Worm (Caenorhabditis elegans) whole organism, young adult: Measurements from ENCODE around the gene anmt-1.

Experiments
- B0035.1 ChIP-seq: sonication (generic microtip); optimal IDR thresholded peaks from 2 replicates; lab custom pipeline; 2016; ENCODE audit warnings: missing genetic modification characterization, mild to moderate bottlenecking, missing compliant biosample characterization, missing genotype, missing genetic modification reagents
- D2030.7 ChIP-seq: fragments of 200-800 bp; sonication (Bioruptor generic); IDR thresholded peaks from 2 replicates; pipeline ENCODE4 v1.3.6; 2022; ENCODE audit warnings: missing genetic modification reagents, missing genetic modification characterization, missing compliant biosample characterization
- F23B12.7 ChIP-seq: sonication (generic microtip); optimal IDR thresholded peaks from 2 replicates; lab custom pipeline; 2017; ENCODE audit warnings: missing genetic modification characterization, mild to moderate bottlenecking, missing compliant biosample characterization, antibody characterized with exemption, moderate library complexity; ENCODE audit not compliant: insufficient read depth
- F37B4.10 ChIP-seq: fragments of 200-800 bp; sonication (Bioruptor generic); IDR thresholded peaks from 2 replicates; pipeline ENCODE4 v1.3.6; 2022; ENCODE audit warnings: missing genetic modification characterization, missing compliant biosample characterization
- F57C9.4 ChIP-seq: sonication (generic microtip); optimal IDR thresholded peaks from 2 replicates; lab custom pipeline; 2017; ENCODE audit warnings: mild to moderate bottlenecking, missing genetic modification characterization, missing compliant biosample characterization
- T26A5.8 ChIP-seq: sonication (generic microtip); optimal IDR thresholded peaks from 2 replicates; lab custom pipeline; 2016; ENCODE audit warnings: missing genetic modification characterization, missing compliant biosample characterization
- Y53G8AR.9 ChIP-seq: fragments of 200-800 bp; sonication (Bioruptor generic); conservative IDR thresholded peaks from 2 replicates; pipeline ENCODE4 v1.3.6; 2022; ENCODE audit warnings: missing genetic modification reagents, missing genetic modification characterization, missing compliant biosample characterization
- ZK185.1 ChIP-seq: sonication (generic microtip); optimal IDR thresholded peaks from 2 replicates; lab custom pipeline; 2016; ENCODE audit warnings: mild to moderate bottlenecking, missing genetic modification characterization, missing compliant biosample characterization; ENCODE audit not compliant: poor library complexity, severe bottlenecking
- ama-1 ChIP-seq, 3 experiments: fragments of 150-350 bp in 1 of 3; sonication (generic microtip) in 2 of 3; optimal IDR thresholded peaks; 2 replicates each; lab custom pipeline; 2014 to 2018; ENCODE audit warnings: missing biosample characterization in 2 of 3, missing genetic modification characterization in 2 of 3, missing genetic modification reagents in 2 of 3
- attf-3 ChIP-seq: fragments of 200-800 bp; sonication (Bioruptor generic); conservative IDR thresholded peaks from 2 replicates; pipeline ENCODE4 v1.3.6; 2022; ENCODE audit warnings: missing genetic modification reagents, missing genetic modification characterization, missing compliant biosample characterization
- bed-1 ChIP-seq: fragments of 200-800 bp; sonication (Bioruptor generic); IDR thresholded peaks from 2 replicates; pipeline ENCODE4 v1.3.6; 2022; ENCODE audit warnings: missing genetic modification reagents, missing genetic modification characterization, missing compliant biosample characterization
- bed-2 ChIP-seq: fragments of 200-800 bp; sonication (Bioruptor generic); IDR thresholded peaks from 2 replicates; pipeline ENCODE4 v1.3.6; 2022; ENCODE audit warnings: missing genetic modification reagents, missing genetic modification characterization, missing compliant biosample characterization
- cebp-1 ChIP-seq, 2 experiments: fragments of 200-800 bp in 1 of 2; sonication (Bioruptor generic) in 1 of 2; sonication (generic microtip) in 1 of 2; IDR thresholded peaks in 1 of 2; optimal IDR thresholded peaks in 1 of 2; 2 replicates each; pipeline versions ENCODE4 v1.3.6 to Lab custom; 2017 to 2022; ENCODE audit warnings: missing compliant biosample characterization in 2 of 2, missing genetic modification characterization in 2 of 2, mild to moderate bottlenecking in 1 of 2, missing genetic modification reagents in 1 of 2, moderate library complexity in 1 of 2
- ceh-27 ChIP-seq: fragments of 200-800 bp; sonication (Bioruptor generic); optimal IDR thresholded peaks from 2 replicates; lab custom pipeline; 2018; ENCODE audit warnings: mild to moderate bottlenecking, missing genetic modification characterization, moderate library complexity, missing compliant biosample characterization
- ceh-79 ChIP-seq: sonication (generic microtip); optimal IDR thresholded peaks from 2 replicates; lab custom pipeline; 2017; ENCODE audit warnings: mild to moderate bottlenecking, missing genetic modification characterization, missing compliant biosample characterization
- ceh-91 ChIP-seq: fragments of 200-800 bp; sonication (Bioruptor generic); IDR thresholded peaks from 2 replicates; pipeline ENCODE4 v1.3.6; 2022; ENCODE audit warnings: missing genetic modification reagents, missing genetic modification characterization, missing compliant biosample characterization
- dpff-1 ChIP-seq: sonication (generic microtip); optimal IDR thresholded peaks from 2 replicates; lab custom pipeline; 2017; ENCODE audit warnings: mild to moderate bottlenecking, missing genetic modification characterization, missing compliant biosample characterization
- efl-1 ChIP-seq: fragments of 150-350 bp; optimal IDR thresholded peaks from 2 replicates; lab custom pipeline; 2014; ENCODE audit warnings: missing biosample characterization, missing genetic modification reagents, missing genetic modification characterization
- egl-44 ChIP-seq: fragments of 200-800 bp; sonication (Bioruptor generic); IDR thresholded peaks from 2 replicates; pipeline ENCODE4 v1.3.6; 2022; ENCODE audit warnings: missing genetic modification reagents, missing genetic modification characterization, missing compliant biosample characterization
- ets-4 ChIP-seq: fragments of 200-800 bp; sonication (Bioruptor generic); optimal IDR thresholded peaks from 2 replicates; lab custom pipeline; 2018; ENCODE audit warnings: mild to moderate bottlenecking, missing genetic modification characterization, missing compliant biosample characterization
- fkh-3 ChIP-seq: sonication (generic microtip); optimal IDR thresholded peaks from 2 replicates; lab custom pipeline; 2016; ENCODE audit warnings: mild to moderate bottlenecking, missing genetic modification characterization, missing compliant biosample characterization
- hlh-26 ChIP-seq: fragments of 200-800 bp; sonication (Bioruptor generic); conservative IDR thresholded peaks from 2 replicates; pipeline ENCODE4 v1.3.6; 2022; ENCODE audit warnings: missing genetic modification reagents, missing genetic modification characterization, missing compliant biosample characterization
- hrde-1 ChIP-seq: sonication (generic microtip); optimal IDR thresholded peaks from 2 replicates; lab custom pipeline; 2016; ENCODE audit warnings: missing genetic modification characterization, mild to moderate bottlenecking, missing compliant biosample characterization, moderate library complexity, missing genotype, missing genetic modification reagents, borderline replicate concordance
- lag-1 ChIP-seq: fragments of 200-800 bp; sonication (Bioruptor generic); IDR thresholded peaks from 2 replicates; pipeline ENCODE4 v1.3.6; 2022; ENCODE audit warnings: missing genetic modification reagents, missing genetic modification characterization, missing compliant biosample characterization
- let-607 ChIP-seq, 2 experiments: fragments of 200-800 bp in 1 of 2; sonication (Bioruptor generic) in 1 of 2; sonication (generic microtip) in 1 of 2; optimal IDR thresholded peaks; 2 replicates each; lab custom pipeline; 2016 to 2018; ENCODE audit warnings: mild to moderate bottlenecking in 2 of 2, missing compliant biosample characterization in 2 of 2, missing genetic modification characterization in 2 of 2, moderate library complexity in 2 of 2, missing genotype in 1 of 2
- lin-26 ChIP-seq: fragments of 200-800 bp; sonication (Bioruptor generic); IDR thresholded peaks from 2 replicates; pipeline ENCODE4 v1.3.6; 2022; ENCODE audit warnings: missing genetic modification reagents, missing genetic modification characterization, missing compliant biosample characterization
- lin-35 ChIP-seq, 3 experiments: fragments of 150-350 bp in 2 of 3; sonication (generic microtip) in 1 of 3; optimal IDR thresholded peaks; 2 replicates each; lab custom pipeline; 2014 to 2018; ENCODE audit warnings: missing biosample characterization in 3 of 3, missing genetic modification characterization in 3 of 3, missing genetic modification reagents in 3 of 3
- lin-40 ChIP-seq: sonication (generic microtip); optimal IDR thresholded peaks from 2 replicates; lab custom pipeline; 2016; ENCODE audit warnings: missing genetic modification characterization, mild to moderate bottlenecking, missing compliant biosample characterization, missing genotype, missing genetic modification reagents
- lin-54 ChIP-seq: fragments of 200-800 bp; sonication (Bioruptor generic); optimal IDR thresholded peaks from 2 replicates; lab custom pipeline; 2018; ENCODE audit warnings: mild to moderate bottlenecking, missing genetic modification characterization, missing compliant biosample characterization
- lsy-27 ChIP-seq: sonication (generic microtip); optimal IDR thresholded peaks from 2 replicates; lab custom pipeline; 2017; ENCODE audit warnings: missing genetic modification characterization, mild to moderate bottlenecking, missing compliant biosample characterization, antibody characterized with exemption, missing genotype, borderline replicate concordance; ENCODE audit not compliant: insufficient read depth
- madf-3 ChIP-seq: fragments of 200-800 bp; sonication (Bioruptor generic); IDR thresholded peaks from 2 replicates; pipeline ENCODE4 v1.3.6; 2022; ENCODE audit warnings: missing genetic modification reagents, missing genetic modification characterization, missing compliant biosample characterization
- madf-6 ChIP-seq: fragments of 200-800 bp; sonication (Bioruptor generic); IDR thresholded peaks from 2 replicates; pipeline ENCODE4 v1.3.6; 2022; ENCODE audit warnings: missing genetic modification reagents, missing genetic modification characterization, missing compliant biosample characterization
- nhr-179 ChIP-seq: sonication (generic microtip); optimal IDR thresholded peaks from 2 replicates; lab custom pipeline; 2016; ENCODE audit warnings: mild to moderate bottlenecking, missing genetic modification characterization, missing compliant biosample characterization
- pbrm-1 ChIP-seq: fragments of 200-800 bp; sonication (Bioruptor generic); IDR thresholded peaks from 2 replicates; pipeline ENCODE4 v1.3.6; 2022; ENCODE audit warnings: missing genetic modification reagents, missing genetic modification characterization, missing compliant biosample characterization
- rcor-1 ChIP-seq: fragments of 200-800 bp; sonication (Bioruptor generic); IDR thresholded peaks from 2 replicates; pipeline ENCODE4 v1.3.6; 2022; ENCODE audit warnings: missing genetic modification reagents, missing genetic modification characterization, missing compliant biosample characterization
- snpc-4 ChIP-seq, 5 experiments: fragments of 150-350 bp in 1 of 5; sonication (generic microtip) in 4 of 5; optimal IDR thresholded peaks; 2 replicates each; lab custom pipeline; 2014 to 2018; ENCODE audit warnings: missing genetic modification characterization in 5 of 5, missing biosample characterization in 3 of 5, antibody characterized with exemption in 2 of 5, mild to moderate bottlenecking in 2 of 5, missing compliant biosample characterization in 2 of 5, missing genotype in 2 of 5, moderate library complexity in 2 of 5, missing genetic modification reagents in 1 of 5
- tbx-9 ChIP-seq: sonication (generic microtip); optimal IDR thresholded peaks from 2 replicates; lab custom pipeline; 2016; ENCODE audit warnings: borderline replicate concordance, missing genetic modification characterization, inconsistent platforms, missing compliant biosample characterization
- tlf-1 ChIP-seq: fragments of 200-800 bp; sonication (Bioruptor generic); optimal IDR thresholded peaks from 2 replicates; lab custom pipeline; 2018; ENCODE audit warnings: mild to moderate bottlenecking, missing genetic modification characterization, missing compliant biosample characterization
- unc-130 ChIP-seq: sonication (generic microtip); optimal IDR thresholded peaks from 2 replicates; lab custom pipeline; 2016; ENCODE audit warnings: missing genetic modification reagents, missing genetic modification characterization, missing compliant biosample characterization
- unc-62 ChIP-seq: fragments of 150-350 bp; optimal IDR thresholded peaks from 2 replicates; lab custom pipeline; 2014; ENCODE audit warnings: missing biosample characterization, missing genetic modification reagents, missing genetic modification characterization
- ztf-18 ChIP-seq: sonication (generic microtip); optimal IDR thresholded peaks from 2 replicates; lab custom pipeline; 2016; ENCODE audit warnings: missing genotype, mild to moderate bottlenecking, missing genetic modification characterization, missing compliant biosample characterization

anmt-1 gene

ce11 chrIII:8683679-8684263, 837 bp upstream of the anmt-1 start, which contains the start of gene fli-1 (continued):
- no peak for TF ChIP-seq Y53G8AR.9 (GFP tag; lab: Robert Waterston, UW)
- no peak for TF ChIP-seq tbx-9 (tag; lab: Kevin White, UChicago)
- TF ChIP-seq madf-3 (GFP tag; lab: Robert Waterston, UW) = peak; percentile 37; the same call in 1 of the 2 replicates
- TF ChIP-seq nhr-179 (tag; lab: Kevin White, UChicago) = no peak
- no peak for TF ChIP-seq lin-40 (tag; lab: Kevin White, UChicago)
- TF ChIP-seq madf-6 (GFP tag; lab: Robert Waterston, UW) = peak; percentile 99
- TF ChIP-seq snpc-4 (GFP tag; optimal IDR thresholded peaks at IDR 0.05; lab: Kevin White, UChicago) = no peak
- peak in 1 of 4 experiments; percentile 21 for TF ChIP-seq snpc-4 (tag; optimal IDR thresholded peaks at IDR 0.05; lab: Kevin White, UChicago)
- peak; percentile 88 for TF ChIP-seq unc-130 (GFP tag; lab: Kevin White, UChicago)
- TF ChIP-seq bed-1 (GFP tag; lab: Robert Waterston, UW) = no peak
- no peak for TF ChIP-seq F37B4.10 (GFP tag; lab: Robert Waterston, UW)
- peak; percentile 76 for TF ChIP-seq ceh-91 (GFP tag; lab: Robert Waterston, UW)
- TF ChIP-seq ztf-18 (tag; lab: Kevin White, UChicago) = peak; percentile 48
- peak; percentile 73 for TF ChIP-seq D2030.7 (GFP tag; lab: Robert Waterston, UW)
- TF ChIP-seq hlh-26 = no peak
- TF ChIP-seq efl-1 (GFP tag; lab: Kevin White, UChicago) = peak; percentile 85
- no peak for TF ChIP-seq ets-4

ce11 chrIII:8685590-8686240, 1.1 kb downstream of the anmt-1 start:
- TF ChIP-seq lag-1 (no peak), ceh-27 (GFP tag; lab: Kevin White, UChicago) (no peak), fkh-3 (tag; lab: Kevin White, UChicago) (peak; percentile 40), lin-54 (GFP tag; lab: Kevin White, UChicago) (peak; percentile 11), rcor-1 (GFP tag; lab: Robert Waterston, UW) (no peak), ceh-79 (peak; percentile 9), ZK185.1 (tag; lab: Kevin White, UChicago) (peak; percentile 28), lsy-27 (no peak), unc-62 (no peak), let-607 (tag; optimal IDR thresholded peaks at IDR 0.05; lab: Kevin White, UChicago) (peak in 1 of 2 experiments; percentile 3), lin-35 (GFP tag; optimal IDR thresholded peaks at IDR 0.05; lab: Kevin White, UChicago) (no peak), dpff-1 (peak; percentile 64), F57C9.4 (tag; lab: Kevin White, UChicago) (peak; percentile 64), bed-2 (GFP tag; lab: Robert Waterston, UW) (no peak), F37B4.10 (GFP tag; lab: Robert Waterston, UW) (0 out of 2 replicates have a peak, but pooled peaks have one; percentile 65), cebp-1 (GFP tag; IDR thresholded peaks at IDR 0.05; lab: Robert Waterston, UW) (peak; percentile 42; the same call in 1 of the 2 replicates), cebp-1 (tag; optimal IDR thresholded peaks at IDR 0.05; lab: Kevin White, UChicago) (peak; percentile 53), hrde-1 (tag; lab: Kevin White, UChicago) (no peak), F23B12.7 (tag; lab: Kevin White, UChicago) (no peak), B0035.1 (peak; percentile 32), tlf-1 (GFP tag; lab: Kevin White, UChicago) (peak; percentile 71), egl-44 (GFP tag; lab: Robert Waterston, UW) (peak; percentile 48; the same call in 1 of the 2 replicates), pbrm-1 (GFP tag; lab: Robert Waterston, UW) (peak; percentile 60; the same call in 1 of the 2 replicates), Y53G8AR.9 (GFP tag; lab: Robert Waterston, UW) (peak; percentile 66; the same call in 1 of the 2 replicates), lin-26 (GFP tag; lab: Robert Waterston, UW) (no peak), T26A5.8 (peak; percentile 29), attf-3 (GFP tag; lab: Robert Waterston, UW) (no peak), snpc-4 (GFP tag; optimal IDR thresholded peaks at IDR 0.05; lab: Kevin White, UChicago) (no peak), snpc-4 (tag; optimal IDR thresholded peaks at IDR 0.05; lab: Kevin White, UChicago) (no peak), ama-1 (optimal IDR thresholded peaks at IDR 0.05; lab: Kevin White, UChicago) (no peak), ama-1 (GFP tag; optimal IDR thresholded peaks at IDR 0.05; lab: Kevin White, UChicago) (no peak)
